Worm (Caenorhabditis elegans) whole organism, late embryonic: ENCODE data around the gene fbxa-96.

ENCODE experiments used
- C08G9.2 ChIP-seq: sonication (generic microtip); optimal IDR thresholded peaks from 2 replicates; lab custom pipeline; 2016; ENCODE audit warnings: mild to moderate bottlenecking, missing genetic modification characterization, moderate library complexity, missing compliant biosample characterization
- F13H6.1 ChIP-seq: sonication (generic microtip); optimal IDR thresholded peaks from 2 replicates; lab custom pipeline; 2016; ENCODE audit warnings: missing genetic modification characterization, missing compliant biosample characterization
- ahr-1 ChIP-seq: sonication (generic microtip); optimal IDR thresholded peaks from 2 replicates; lab custom pipeline; 2016; ENCODE audit warnings: missing genetic modification characterization, missing compliant biosample characterization
- ceh-14 ChIP-seq: sonication (generic microtip); optimal IDR thresholded peaks from 2 replicates; lab custom pipeline; 2016; ENCODE audit warnings: missing genotype, missing genetic modification characterization, missing compliant biosample characterization
- ceh-18 ChIP-seq: sonication (generic microtip); optimal IDR thresholded peaks from 2 replicates; lab custom pipeline; 2016; ENCODE audit warnings: missing genetic modification characterization, missing compliant biosample characterization
- ceh-19 ChIP-seq: fragments of 200-800 bp; sonication (Bioruptor generic); optimal IDR thresholded peaks from 2 replicates; lab custom pipeline; 2018; ENCODE audit warnings: mild to moderate bottlenecking, missing genetic modification characterization, missing compliant biosample characterization
- ceh-24 ChIP-seq: sonication (generic microtip); optimal IDR thresholded peaks from 2 replicates; lab custom pipeline; 2016; ENCODE audit warnings: mild to moderate bottlenecking, missing genetic modification characterization, missing compliant biosample characterization
- ceh-30 ChIP-seq: fragments of 150-350 bp; optimal IDR thresholded peaks from 2 replicates; lab custom pipeline; 2014; ENCODE audit warnings: missing biosample characterization, missing genetic modification characterization
- ceh-34 ChIP-seq: sonication (generic microtip); optimal IDR thresholded peaks from 2 replicates; lab custom pipeline; 2016; ENCODE audit warnings: mild to moderate bottlenecking, missing genetic modification characterization, missing compliant biosample characterization
- ceh-9 ChIP-seq: sonication (generic microtip); optimal IDR thresholded peaks from 2 replicates; lab custom pipeline; 2016; ENCODE audit warnings: mild to moderate bottlenecking, missing genetic modification characterization, inconsistent platforms, missing compliant biosample characterization
- che-1 ChIP-seq: sonication (generic microtip); optimal IDR thresholded peaks from 2 replicates; lab custom pipeline; 2016; ENCODE audit warnings: mild to moderate bottlenecking, missing genetic modification characterization, missing compliant biosample characterization
- elt-4 ChIP-seq: sonication (generic microtip); optimal IDR thresholded peaks from 2 replicates; lab custom pipeline; 2016; ENCODE audit warnings: missing genetic modification characterization, missing compliant biosample characterization
- ets-4 ChIP-seq: sonication (generic microtip); optimal IDR thresholded peaks from 2 replicates; lab custom pipeline; 2016; ENCODE audit warnings: missing genetic modification characterization, missing compliant biosample characterization
- eyg-1 ChIP-seq: sonication (generic microtip); optimal IDR thresholded peaks from 2 replicates; lab custom pipeline; 2016; ENCODE audit warnings: missing genotype, missing genetic modification characterization, missing compliant biosample characterization
- fkh-6 ChIP-seq: sonication (generic microtip); optimal IDR thresholded peaks from 2 replicates; lab custom pipeline; 2016; ENCODE audit warnings: missing genetic modification characterization, missing compliant biosample characterization
- hlh-13 ChIP-seq: fragments of 200-800 bp; sonication (Bioruptor generic); optimal IDR thresholded peaks from 2 replicates; lab custom pipeline; 2018; ENCODE audit warnings: mild to moderate bottlenecking, missing genetic modification characterization, missing compliant biosample characterization
- hlh-8 ChIP-seq: sonication (generic microtip); optimal IDR thresholded peaks from 2 replicates; lab custom pipeline; 2016; ENCODE audit warnings: missing genotype, missing genetic modification characterization, missing compliant biosample characterization
- lim-6 ChIP-seq: sonication (generic microtip); optimal IDR thresholded peaks from 2 replicates; lab custom pipeline; 2016; ENCODE audit warnings: missing genetic modification characterization, missing compliant biosample characterization
- lin-11 ChIP-seq: fragments of 200-800 bp; sonication (Bioruptor generic); optimal IDR thresholded peaks from 2 replicates; lab custom pipeline; 2018; ENCODE audit warnings: mild to moderate bottlenecking, missing genetic modification characterization, missing compliant biosample characterization
- nfya-1 ChIP-seq: sonication (generic microtip); optimal IDR thresholded peaks from 2 replicates; lab custom pipeline; 2017; ENCODE audit warnings: missing genetic modification characterization, mild to moderate bottlenecking, missing compliant biosample characterization, antibody characterized with exemption, moderate library complexity
- nhr-11 ChIP-seq: fragments of 150-350 bp; optimal IDR thresholded peaks from 2 replicates; lab custom pipeline; 2014; ENCODE audit warnings: missing biosample characterization, missing genetic modification characterization
- npax-4 ChIP-seq: sonication (generic microtip); optimal IDR thresholded peaks from 2 replicates; lab custom pipeline; 2016; ENCODE audit warnings: missing genetic modification characterization, missing compliant biosample characterization
- pag-3 ChIP-seq: sonication (generic microtip); optimal IDR thresholded peaks from 2 replicates; lab custom pipeline; 2016; ENCODE audit warnings: missing compliant biosample characterization, missing genetic modification characterization, borderline replicate concordance
- pax-1 ChIP-seq: fragments of 150-350 bp; optimal IDR thresholded peaks from 2 replicates; lab custom pipeline; 2014; ENCODE audit warnings: missing biosample characterization, missing genetic modification characterization
- pqm-1 ChIP-seq: sonication (generic microtip); optimal IDR thresholded peaks from 2 replicates; lab custom pipeline; 2016; ENCODE audit warnings: missing genetic modification characterization, missing compliant biosample characterization
- pros-1 ChIP-seq: fragments of 150-350 bp; optimal IDR thresholded peaks from 2 replicates; lab custom pipeline; 2014; ENCODE audit warnings: missing biosample characterization, missing genetic modification reagents, missing genetic modification characterization
- rnt-1 ChIP-seq: sonication (generic microtip); optimal IDR thresholded peaks from 2 replicates; lab custom pipeline; 2016; ENCODE audit warnings: missing genetic modification characterization, missing compliant biosample characterization
- sdc-2 ChIP-seq: sonication (generic microtip); optimal IDR thresholded peaks from 2 replicates; lab custom pipeline; 2016; ENCODE audit warnings: missing genotype, missing genetic modification characterization, missing compliant biosample characterization
- sox-4 ChIP-seq: sonication (generic microtip); optimal IDR thresholded peaks from 2 replicates; lab custom pipeline; 2017; ENCODE audit warnings: mild to moderate bottlenecking, missing genetic modification characterization, inconsistent platforms, missing compliant biosample characterization
- ttx-3 ChIP-seq: sonication (generic microtip); optimal IDR thresholded peaks from 2 replicates; lab custom pipeline; 2016; ENCODE audit warnings: missing genetic modification reagents, missing genetic modification characterization, missing compliant biosample characterization
- unc-42 ChIP-seq: sonication (generic microtip); optimal IDR thresholded peaks from 2 replicates; lab custom pipeline; 2016; ENCODE audit warnings: missing genotype, missing genetic modification characterization, missing compliant biosample characterization
- unc-55 ChIP-seq: sonication (generic microtip); optimal IDR thresholded peaks from 2 replicates; lab custom pipeline; 2017; ENCODE audit warnings: missing biosample characterization, missing genetic modification reagents, missing genetic modification characterization

fbxa-96 gene

DNA sequence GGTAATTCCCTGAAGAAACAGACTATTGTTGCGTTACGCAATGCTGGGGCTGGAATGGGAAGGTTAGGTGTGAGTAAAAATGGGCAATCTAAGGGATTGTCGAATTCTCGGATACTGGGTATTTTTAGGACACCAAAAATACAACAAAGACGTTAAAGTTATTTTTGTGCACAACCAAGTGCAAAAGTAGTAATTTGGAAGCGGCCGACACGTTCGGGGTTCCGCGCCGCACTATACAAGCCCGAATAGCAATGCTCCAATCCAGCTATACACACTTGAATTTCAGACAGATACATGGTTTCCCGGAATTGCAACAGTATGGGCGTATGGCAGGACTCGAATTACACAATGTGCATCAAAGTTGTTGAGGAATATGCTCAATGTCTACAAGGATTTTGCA lies 32.2 kb downstream of the fbxa-96 start:
- no peak for TF ChIP-seq fkh-6 (tag; lab: Kevin White, UChicago)
- TF ChIP-seq pag-3 = no peak
- no peak for TF ChIP-seq ceh-24 (tag; lab: Kevin White, UChicago)
- TF ChIP-seq pqm-1 (tag; lab: Kevin White, UChicago) = no peak
- no peak for TF ChIP-seq unc-42 (tag; lab: Kevin White, UChicago)
- no peak for TF ChIP-seq nhr-11 (tag; lab: Kevin White, UChicago)
- no peak for TF ChIP-seq ceh-9 (tag; lab: Kevin White, UChicago)

- TF ChIP-seq ttx-3 (no peak), npax-4 (tag; lab: Kevin White, UChicago) (no peak), lim-6 (tag; lab: Kevin White, UChicago) (no peak), eyg-1 (no peak), che-1 (tag; lab: Kevin White, UChicago) (no peak), unc-42 (tag; lab: Kevin White, UChicago) (no peak)
Observed at ce11 chrX:15027566-15027965, 32.6 kb downstream of the fbxa-96 start.

DNA sequence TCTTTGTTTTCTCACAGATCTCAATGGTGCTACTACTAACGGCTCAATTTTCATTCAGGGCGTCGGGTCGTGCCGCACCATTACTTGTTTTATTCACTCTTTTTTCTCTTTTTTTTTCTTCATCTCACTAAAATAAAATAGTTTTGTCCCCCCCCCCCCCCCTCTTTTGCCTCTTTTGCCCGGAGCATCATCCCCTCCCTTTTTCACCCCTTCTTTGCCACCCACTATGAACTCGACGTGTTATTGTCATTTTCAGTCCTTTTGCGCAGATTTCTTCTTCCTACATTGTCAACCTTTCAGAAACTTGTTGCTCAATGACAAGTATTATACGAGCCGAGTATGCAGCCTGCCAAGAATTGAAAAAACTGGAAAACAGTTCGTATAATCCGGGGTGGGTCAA lies 34.2 kb downstream of the fbxa-96 start, which contains the start of gene seb-3:
TSS of gene seb-3 (plus strand) at position 301 of the 400 bp plus-strand sequence.
- no peak for TF ChIP-seq F13H6.1 (tag; lab: Kevin White, UChicago)
- TF ChIP-seq pros-1 (tag; lab: Kevin White, UChicago) = no peak
- TF ChIP-seq ets-4 = no peak
- no peak for TF ChIP-seq ceh-19 (GFP tag; lab: Kevin White, UChicago)
- no peak for TF ChIP-seq nfya-1 (tag; lab: Kevin White, UChicago)
- TF ChIP-seq lin-11 (tag; lab: Kevin White, UChicago) = no peak
- no peak for TF ChIP-seq C08G9.2 (tag; lab: Kevin White, UChicago)
- no peak for TF ChIP-seq ttx-3
- no peak for TF ChIP-seq sox-4 (tag; lab: Kevin White, UChicago)
- TF ChIP-seq ceh-9 (tag; lab: Kevin White, UChicago) = no peak
- no peak for TF ChIP-seq eyg-1

ce11 chrX:15016102-15016501 lies 44.1 kb downstream of the fbxa-96 start:
- TF ChIP-seq pqm-1 (tag; lab: Kevin White, UChicago) (no peak), ahr-1 (tag; lab: Kevin White, UChicago) (no peak), ceh-30 (no peak), ceh-34 (no peak), F13H6.1 (tag; lab: Kevin White, UChicago) (no peak), ceh-14 (tag; lab: Kevin White, UChicago) (no peak), sox-4 (tag; lab: Kevin White, UChicago) (no peak), hlh-8 (no peak)
- TF ChIP-seq, all 69 proteins: peak for 0

DNA sequence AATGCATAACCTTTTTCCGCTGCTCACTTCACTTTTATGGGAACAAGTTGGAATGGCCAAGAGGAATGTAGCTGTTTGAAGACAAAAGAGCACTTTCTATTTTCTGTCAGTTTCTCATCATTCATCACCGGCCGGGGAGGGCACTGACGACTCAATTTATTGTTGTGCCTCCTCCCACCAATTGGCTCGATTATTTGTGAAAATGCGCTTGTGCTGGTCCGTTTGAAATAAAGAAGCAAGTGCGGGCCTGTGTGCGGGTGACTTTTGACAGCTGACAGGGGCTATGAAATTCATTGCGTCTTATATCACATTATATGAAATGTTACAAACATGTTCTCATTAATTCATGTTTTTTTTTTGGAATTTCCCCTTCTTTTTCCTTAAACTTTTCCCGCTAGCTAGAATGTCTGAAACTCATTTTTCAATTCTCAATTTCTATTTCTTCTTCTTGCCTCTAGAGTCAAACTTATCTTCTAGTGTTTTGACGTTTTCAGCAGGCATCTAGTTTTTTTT lies 46.2 kb downstream of the fbxa-96 start:
- TF ChIP-seq unc-55 (GFP tag; lab: Kevin White, UChicago) (peak; percentile 94), F13H6.1 (tag; lab: Kevin White, UChicago) (no peak), elt-4 (no peak), pax-1 (no peak), sdc-2 (tag; lab: Kevin White, UChicago) (no peak), hlh-13 (no peak), rnt-1 (peak; percentile 45), nfya-1 (tag; lab: Kevin White, UChicago) (no peak), ceh-18 (tag; lab: Kevin White, UChicago) (peak; percentile 52), C08G9.2 (tag; lab: Kevin White, UChicago) (no peak)
- TF ChIP-seq, all 69 proteins: peak for 3
